Worm (Caenorhabditis elegans) whole organism, young adult: Measurements from ENCODE around the gene crn-2.
A peak's percentile ranks its signal among the peaks of the same experiment; 100 is the strongest.

ENCODE experiments used
- B0035.1 ChIP-seq: sonication (generic microtip); optimal IDR thresholded peaks from 2 replicates; lab custom pipeline; 2016; ENCODE audit warnings: missing genetic modification characterization, mild to moderate bottlenecking, missing compliant biosample characterization, missing genotype, missing genetic modification reagents
- C06A6.2 ChIP-seq: fragments of 200-800 bp; sonication (Bioruptor generic); conservative IDR thresholded peaks from 2 replicates; pipeline ENCODE4 v1.3.6; 2022; ENCODE audit warnings: missing genetic modification characterization, missing compliant biosample characterization
- D2030.7 ChIP-seq: fragments of 200-800 bp; sonication (Bioruptor generic); IDR thresholded peaks from 2 replicates; pipeline ENCODE4 v1.3.6; 2022; ENCODE audit warnings: missing genetic modification reagents, missing genetic modification characterization, missing compliant biosample characterization
- F39B2.1 ChIP-seq: fragments of 200-800 bp; sonication (Bioruptor generic); IDR thresholded peaks from 2 replicates; pipeline ENCODE4 v1.3.6; 2022; ENCODE audit warnings: missing genetic modification reagents, missing genetic modification characterization, missing compliant biosample characterization
- F49E8.2 ChIP-seq: sonication (generic microtip); optimal IDR thresholded peaks from 3 replicates; lab custom pipeline; 2017; ENCODE audit warnings: missing genetic modification characterization, mild to moderate bottlenecking, missing compliant biosample characterization, antibody characterized with exemption, moderate library complexity; ENCODE audit not compliant: insufficient read depth
- F55B11.4 ChIP-seq: sonication (generic microtip); optimal IDR thresholded peaks from 2 replicates; lab custom pipeline; 2016; ENCODE audit warnings: missing compliant biosample characterization, missing genetic modification characterization, borderline replicate concordance; ENCODE audit not compliant: insufficient read depth
- F57C9.4 ChIP-seq: sonication (generic microtip); optimal IDR thresholded peaks from 2 replicates; lab custom pipeline; 2017; ENCODE audit warnings: mild to moderate bottlenecking, missing genetic modification characterization, missing compliant biosample characterization
- T26A5.8 ChIP-seq: sonication (generic microtip); optimal IDR thresholded peaks from 2 replicates; lab custom pipeline; 2016; ENCODE audit warnings: missing genetic modification characterization, missing compliant biosample characterization
- Y67H2A.10 ChIP-seq: fragments of 200-800 bp; sonication (Bioruptor generic); conservative IDR thresholded peaks from 2 replicates; pipeline ENCODE4 v1.3.6; 2022; ENCODE audit warnings: missing genetic modification reagents, missing genetic modification characterization, missing compliant biosample characterization
- ZK185.1 ChIP-seq: sonication (generic microtip); optimal IDR thresholded peaks from 2 replicates; lab custom pipeline; 2016; ENCODE audit warnings: mild to moderate bottlenecking, missing genetic modification characterization, missing compliant biosample characterization; ENCODE audit not compliant: poor library complexity, severe bottlenecking
- attf-5 ChIP-seq: fragments of 200-800 bp; sonication (Bioruptor generic); optimal IDR thresholded peaks from 2 replicates; lab custom pipeline; 2018; ENCODE audit warnings: mild to moderate bottlenecking, missing genetic modification characterization, missing compliant biosample characterization
- ccch-3 ChIP-seq: fragments of 200-800 bp; sonication (Bioruptor generic); optimal IDR thresholded peaks from 2 replicates; lab custom pipeline; 2018; ENCODE audit warnings: mild to moderate bottlenecking, missing genetic modification characterization, missing compliant biosample characterization
- ceh-100 ChIP-seq: fragments of 200-800 bp; sonication (Bioruptor generic); IDR thresholded peaks from 2 replicates; pipeline ENCODE4 v1.3.6; 2022; ENCODE audit warnings: missing genetic modification reagents, missing genetic modification characterization, missing compliant biosample characterization
- ceh-27 ChIP-seq: fragments of 200-800 bp; sonication (Bioruptor generic); optimal IDR thresholded peaks from 2 replicates; lab custom pipeline; 2018; ENCODE audit warnings: mild to moderate bottlenecking, missing genetic modification characterization, moderate library complexity, missing compliant biosample characterization
- ceh-79 ChIP-seq: sonication (generic microtip); optimal IDR thresholded peaks from 2 replicates; lab custom pipeline; 2017; ENCODE audit warnings: mild to moderate bottlenecking, missing genetic modification characterization, missing compliant biosample characterization
- ceh-91 ChIP-seq: fragments of 200-800 bp; sonication (Bioruptor generic); IDR thresholded peaks from 2 replicates; pipeline ENCODE4 v1.3.6; 2022; ENCODE audit warnings: missing genetic modification reagents, missing genetic modification characterization, missing compliant biosample characterization
- dox-1 ChIP-seq: fragments of 200-800 bp; sonication (Bioruptor generic); IDR thresholded peaks from 2 replicates; pipeline ENCODE4 v1.3.6; 2022; ENCODE audit warnings: missing genetic modification reagents, missing genetic modification characterization, missing compliant biosample characterization
- dpff-1 ChIP-seq: sonication (generic microtip); optimal IDR thresholded peaks from 2 replicates; lab custom pipeline; 2017; ENCODE audit warnings: mild to moderate bottlenecking, missing genetic modification characterization, missing compliant biosample characterization
- ekl-4 ChIP-seq: fragments of 200-800 bp; sonication (Bioruptor generic); IDR thresholded peaks from 2 replicates; pipeline ENCODE4 v1.3.6; 2022; ENCODE audit warnings: missing genetic modification reagents, missing genetic modification characterization, missing compliant biosample characterization
- fkh-3 ChIP-seq: sonication (generic microtip); optimal IDR thresholded peaks from 2 replicates; lab custom pipeline; 2016; ENCODE audit warnings: mild to moderate bottlenecking, missing genetic modification characterization, missing compliant biosample characterization
- gei-17 ChIP-seq: fragments of 200-800 bp; sonication (Bioruptor generic); optimal IDR thresholded peaks from 2 replicates; lab custom pipeline; 2018; ENCODE audit warnings: mild to moderate bottlenecking, missing genetic modification characterization, missing compliant biosample characterization
- hlh-12 ChIP-seq: sonication (generic microtip); optimal IDR thresholded peaks from 2 replicates; lab custom pipeline; 2016; ENCODE audit warnings: missing genetic modification characterization, missing compliant biosample characterization
- hmg-1.2 ChIP-seq: fragments of 200-800 bp; sonication (Bioruptor generic); IDR thresholded peaks from 2 replicates; pipeline ENCODE4 v1.3.6; 2022; ENCODE audit warnings: missing genetic modification reagents, missing genetic modification characterization, missing compliant biosample characterization
- hrde-1 ChIP-seq: sonication (generic microtip); optimal IDR thresholded peaks from 2 replicates; lab custom pipeline; 2016; ENCODE audit warnings: missing genetic modification characterization, mild to moderate bottlenecking, missing compliant biosample characterization, moderate library complexity, missing genotype, missing genetic modification reagents, borderline replicate concordance
- lag-1 ChIP-seq: fragments of 200-800 bp; sonication (Bioruptor generic); IDR thresholded peaks from 2 replicates; pipeline ENCODE4 v1.3.6; 2022; ENCODE audit warnings: missing genetic modification reagents, missing genetic modification characterization, missing compliant biosample characterization
- lin-40 ChIP-seq: sonication (generic microtip); optimal IDR thresholded peaks from 2 replicates; lab custom pipeline; 2016; ENCODE audit warnings: missing genetic modification characterization, mild to moderate bottlenecking, missing compliant biosample characterization, missing genotype, missing genetic modification reagents
- madf-10 ChIP-seq: sonication (generic microtip); optimal IDR thresholded peaks from 2 replicates; lab custom pipeline; 2016; ENCODE audit warnings: mild to moderate bottlenecking, missing genetic modification characterization, missing compliant biosample characterization
- madf-3 ChIP-seq: fragments of 200-800 bp; sonication (Bioruptor generic); IDR thresholded peaks from 2 replicates; pipeline ENCODE4 v1.3.6; 2022; ENCODE audit warnings: missing genetic modification reagents, missing genetic modification characterization, missing compliant biosample characterization
- mcd-1 ChIP-seq: fragments of 200-800 bp; sonication (Bioruptor generic); IDR thresholded peaks from 2 replicates; pipeline ENCODE4 v1.3.6; 2022; ENCODE audit warnings: missing genetic modification reagents, missing genetic modification characterization, missing compliant biosample characterization
- mes-4 ChIP-seq: sonication (generic microtip); optimal IDR thresholded peaks from 2 replicates; lab custom pipeline; 2016; ENCODE audit warnings: missing genotype, missing genetic modification characterization, missing compliant biosample characterization
- nfya-2 ChIP-seq: fragments of 200-800 bp; sonication (Bioruptor generic); IDR thresholded peaks from 2 replicates; pipeline ENCODE4 v1.3.6; 2022; ENCODE audit warnings: missing genetic modification reagents, missing genetic modification characterization, missing compliant biosample characterization
- nhr-179 ChIP-seq: sonication (generic microtip); optimal IDR thresholded peaks from 2 replicates; lab custom pipeline; 2016; ENCODE audit warnings: mild to moderate bottlenecking, missing genetic modification characterization, missing compliant biosample characterization
- nhr-27 ChIP-seq: fragments of 200-800 bp; sonication (Bioruptor generic); optimal IDR thresholded peaks from 2 replicates; lab custom pipeline; 2018; ENCODE audit warnings: mild to moderate bottlenecking, missing genetic modification characterization, moderate library complexity, missing compliant biosample characterization
- nhr-80 ChIP-seq: sonication (generic microtip); optimal IDR thresholded peaks from 2 replicates; lab custom pipeline; 2016; ENCODE audit warnings: missing genetic modification characterization, missing compliant biosample characterization
- pbrm-1 ChIP-seq: fragments of 200-800 bp; sonication (Bioruptor generic); IDR thresholded peaks from 2 replicates; pipeline ENCODE4 v1.3.6; 2022; ENCODE audit warnings: missing genetic modification reagents, missing genetic modification characterization, missing compliant biosample characterization
- repo-1 ChIP-seq: sonication (generic microtip); optimal IDR thresholded peaks from 2 replicates; lab custom pipeline; 2017; ENCODE audit warnings: mild to moderate bottlenecking, missing genetic modification characterization, missing compliant biosample characterization
- sdz-38 ChIP-seq: sonication (generic microtip); optimal IDR thresholded peaks from 2 replicates; lab custom pipeline; 2016; ENCODE audit warnings: missing genotype, missing genetic modification characterization, missing compliant biosample characterization
- sea-2 ChIP-seq: fragments of 200-800 bp; sonication (Bioruptor generic); IDR thresholded peaks from 2 replicates; pipeline ENCODE4 v1.3.6; 2022; ENCODE audit warnings: missing genetic modification characterization, missing compliant biosample characterization
- snpc-1.1 ChIP-seq: sonication (generic microtip); optimal IDR thresholded peaks from 2 replicates; lab custom pipeline; 2017; ENCODE audit warnings: missing genetic modification characterization, mild to moderate bottlenecking, missing compliant biosample characterization, antibody characterized with exemption, moderate library complexity, missing genotype, missing genetic modification reagents; ENCODE audit not compliant: insufficient read depth
- snpc-4 ChIP-seq, 5 experiments: fragments of 150-350 bp in 1 of 5; sonication (generic microtip) in 4 of 5; optimal IDR thresholded peaks; 2 replicates each; lab custom pipeline; 2014 to 2018; ENCODE audit warnings: missing genetic modification characterization in 5 of 5, missing biosample characterization in 3 of 5, antibody characterized with exemption in 2 of 5, mild to moderate bottlenecking in 2 of 5, missing compliant biosample characterization in 2 of 5, missing genotype in 2 of 5, moderate library complexity in 2 of 5, missing genetic modification reagents in 1 of 5
- somi-1 ChIP-seq: fragments of 200-800 bp; sonication (Bioruptor generic); optimal IDR thresholded peaks from 2 replicates; lab custom pipeline; 2018; ENCODE audit warnings: mild to moderate bottlenecking, missing genetic modification characterization, missing compliant biosample characterization
- tbx-9 ChIP-seq: sonication (generic microtip); optimal IDR thresholded peaks from 2 replicates; lab custom pipeline; 2016; ENCODE audit warnings: borderline replicate concordance, missing genetic modification characterization, inconsistent platforms, missing compliant biosample characterization
- unc-130 ChIP-seq: sonication (generic microtip); optimal IDR thresholded peaks from 2 replicates; lab custom pipeline; 2016; ENCODE audit warnings: missing genetic modification reagents, missing genetic modification characterization, missing compliant biosample characterization
- zim-3 ChIP-seq: sonication (generic microtip); optimal IDR thresholded peaks from 2 replicates; lab custom pipeline; 2017; ENCODE audit warnings: mild to moderate bottlenecking, missing genetic modification characterization, moderate library complexity, missing compliant biosample characterization
- ztf-28 ChIP-seq: fragments of 200-800 bp; sonication (Bioruptor generic); IDR thresholded peaks from 2 replicates; pipeline ENCODE4 v1.3.6; 2022; ENCODE audit warnings: missing genetic modification reagents, missing genetic modification characterization, missing compliant biosample characterization
- ztf-6 ChIP-seq: fragments of 200-800 bp; sonication (Bioruptor generic); IDR thresholded peaks from 2 replicates; pipeline ENCODE4 v1.3.6; 2022; ENCODE audit warnings: missing genetic modification reagents, missing genetic modification characterization, missing compliant biosample characterization

crn-2 gene

DNA sequence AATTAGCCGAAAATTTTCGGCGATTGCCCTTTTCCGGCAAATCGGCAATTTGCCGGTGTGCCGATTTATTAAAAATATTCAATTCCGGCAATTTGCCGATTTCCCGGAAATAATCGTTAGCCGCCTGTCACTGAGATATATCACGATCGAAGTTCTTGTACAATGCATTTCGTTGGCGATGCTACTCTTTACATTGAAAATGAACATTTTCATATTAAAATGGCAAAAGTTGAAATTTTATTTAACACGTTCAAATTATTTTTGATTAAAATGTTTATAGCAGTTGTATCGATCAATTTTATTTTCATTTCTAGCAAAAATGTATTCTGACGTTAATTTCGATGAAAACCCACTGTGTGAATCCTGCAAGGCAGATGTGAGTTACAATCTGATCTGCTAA is 20.3 kb downstream of the crn-2 start, which contains the start of gene M03E7.3 (continued):
- no peak for TF ChIP-seq somi-1

DNA sequence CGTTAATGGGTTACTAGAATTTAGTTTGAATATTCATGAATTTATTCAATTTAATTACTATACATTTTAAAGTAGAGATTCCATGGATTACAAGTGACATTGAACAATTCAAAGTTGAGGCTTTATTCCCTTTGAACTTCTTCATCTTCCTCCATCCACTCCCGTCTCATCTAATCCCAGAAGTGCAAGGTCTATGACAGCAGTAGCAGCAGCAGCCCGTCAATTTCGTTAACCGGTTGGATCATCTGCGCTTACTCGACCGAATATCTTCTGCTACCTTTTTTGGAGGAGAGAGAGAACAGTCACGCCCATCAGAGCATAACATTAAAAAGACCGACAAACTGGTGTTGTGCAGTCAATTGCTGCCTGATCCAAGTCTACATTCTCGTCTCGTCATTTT is 22.9 kb downstream of the crn-2 start, which contains the start of gene M03E7.2:
TSS of gene M03E7.2 (plus strand) at position 301 of the 400 bp plus-strand sequence.
- TF ChIP-seq snpc-4 (GFP tag; optimal IDR thresholded peaks at IDR 0.05; lab: Kevin White, UChicago) = no peak
- no peak for TF ChIP-seq snpc-4 (tag; optimal IDR thresholded peaks at IDR 0.05; lab: Kevin White, UChicago)
- TF ChIP-seq hlh-12 = no peak
- no peak for TF ChIP-seq F49E8.2
- no peak for TF ChIP-seq mes-4
- TF ChIP-seq ceh-27 (GFP tag; lab: Kevin White, UChicago) = no peak

DNA sequence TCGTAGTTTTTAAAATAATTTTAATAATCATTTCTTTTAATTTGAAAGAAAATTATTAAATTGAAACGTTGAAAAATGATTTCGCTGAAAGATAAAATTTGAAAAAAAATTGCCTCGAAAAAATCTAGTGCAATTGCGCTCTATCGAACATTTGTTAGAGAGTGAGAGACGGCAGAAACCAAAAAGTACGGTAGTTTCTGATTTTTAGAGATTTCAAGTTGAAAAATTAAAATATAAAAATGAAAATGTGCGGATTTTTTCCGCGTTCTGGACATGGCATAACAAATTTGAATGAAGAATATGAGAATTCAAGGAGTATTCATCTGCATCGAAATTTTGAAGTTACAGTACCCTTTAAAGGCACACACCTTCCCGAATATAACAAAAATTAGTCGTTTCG is 25.0 kb downstream of the crn-2 start:
- TF ChIP-seq zim-3 (no peak), F57C9.4 (tag; lab: Kevin White, UChicago) (no peak), ZK185.1 (no peak), F55B11.4 (tag; lab: Kevin White, UChicago) (no peak), mcd-1 (GFP tag; lab: Robert Waterston, UW) (peak; percentile 86), nhr-27 (tag; lab: Kevin White, UChicago) (no peak), ccch-3 (GFP tag; lab: Kevin White, UChicago) (no peak), B0035.1 (tag; lab: Kevin White, UChicago) (no peak), ceh-91 (GFP tag; lab: Robert Waterston, UW) (peak; percentile 72), nhr-80 (tag; lab: Kevin White, UChicago) (no peak), dox-1 (no peak; the same call in 1 of the 2 replicates), lag-1 (GFP tag; lab: Robert Waterston, UW) (no peak), snpc-1.1 (tag; lab: Kevin White, UChicago) (no peak), F39B2.1 (GFP tag; lab: Robert Waterston, UW) (no peak), nfya-2 (GFP tag; lab: Robert Waterston, UW) (no peak), sea-2 (GFP tag; lab: Robert Waterston, UW) (no peak), ceh-100 (no peak), ztf-6 (GFP tag; lab: Robert Waterston, UW) (no peak), Y67H2A.10 (GFP tag; lab: Robert Waterston, UW) (no peak), fkh-3 (no peak), C06A6.2 (GFP tag; lab: Robert Waterston, UW) (no peak), madf-10 (tag; lab: Kevin White, UChicago) (no peak), repo-1 (tag; lab: Kevin White, UChicago) (no peak), ceh-79 (no peak), pbrm-1 (GFP tag; lab: Robert Waterston, UW) (no peak), ekl-4 (GFP tag; lab: Robert Waterston, UW) (no peak), D2030.7 (GFP tag; lab: Robert Waterston, UW) (peak; percentile 67), tbx-9 (tag; lab: Kevin White, UChicago) (no peak), sdz-38 (no peak), ztf-28 (GFP tag; lab: Robert Waterston, UW) (no peak), madf-3 (GFP tag; lab: Robert Waterston, UW) (no peak), attf-5 (GFP tag; lab: Kevin White, UChicago) (no peak), hmg-1.2 (GFP tag; lab: Robert Waterston, UW) (no peak), unc-130 (no peak), lin-40 (tag; lab: Kevin White, UChicago) (no peak), T26A5.8 (tag; lab: Kevin White, UChicago) (no peak), gei-17 (GFP tag; lab: Kevin White, UChicago) (no peak), dpff-1 (tag; lab: Kevin White, UChicago) (no peak), nhr-179 (tag; lab: Kevin White, UChicago) (no peak), hrde-1 (tag; lab: Kevin White, UChicago) (no peak)
